Worm (Caenorhabditis elegans): ENCODE measurements around the gene F01F1.3.

DNA sequence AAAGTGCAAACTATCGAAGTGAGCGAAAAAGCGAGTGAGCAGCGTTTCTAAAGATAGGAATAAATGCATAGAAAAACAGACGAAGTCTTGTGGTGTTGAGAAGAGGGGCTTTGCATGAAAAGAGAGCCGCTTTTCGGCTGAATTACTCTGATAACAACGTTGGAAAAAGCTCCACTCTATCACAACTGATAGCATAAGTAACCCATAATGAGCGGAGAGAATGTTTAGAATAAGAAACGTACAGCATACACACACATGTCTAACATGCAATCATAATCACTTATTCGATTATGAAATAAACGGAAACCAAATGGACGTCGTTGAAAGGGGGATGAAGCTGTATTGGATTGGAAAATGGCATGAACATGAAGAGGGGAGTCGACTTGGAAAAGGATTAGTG, 31.5 kb upstream of the F01F1.3 start:
- TF ChIP-seq unc-86 (tag; optimal IDR thresholded peaks at IDR 0.05) (no peak), tbx-2 (tag; optimal IDR thresholded peaks at IDR 0.05) (no peak), nfya-1 (tag; optimal IDR thresholded peaks at IDR 0.05) (no peak), ceh-9 (tag; optimal IDR thresholded peaks at IDR 0.05) (no peak), ref-2 (tag; optimal IDR thresholded peaks at IDR 0.05) (no peak), pha-2 (tag; optimal IDR thresholded peaks at IDR 0.05) (no peak), rnt-1 (tag; optimal IDR thresholded peaks at IDR 0.05) (no peak), pqm-1 (tag; optimal IDR thresholded peaks at IDR 0.05) (no peak)

All from whole organism, late embryonic.